Fruit fly (Drosophila melanogaster): ENCODE results near the gene CG18473.

- TF ChIP-seq Hr96 (GFP tag; optimal IDR thresholded peaks at IDR 0.05), result no peak
- no peak for TF ChIP-seq kay (GFP tag; ENCODE audit: borderline replicate concordance)
- peak; percentile 87 for TF ChIP-seq bab1 (GFP tag; optimal IDR thresholded peaks at IDR 0.05)
- TF ChIP-seq CG11617 (GFP tag; optimal IDR thresholded peaks at IDR 0.05), result peak; percentile 83
- peak; percentile 62 for TF ChIP-seq cic (GFP tag; optimal IDR thresholded peaks at IDR 0.05)
- no peak for TF ChIP-seq cnc (optimal IDR thresholded peaks at IDR 0.05)
Measured at dm6 chr3R:9404104-9404512, 41.0 kb downstream of the CG18473 start, which contains the start of the genes CG9356, BBIP1 and CG8135.

Measured in whole organism, adult.